Worm (Caenorhabditis elegans): ENCODE data around the gene Y7A5A.7.

Gene Y7A5A.7

DNA sequence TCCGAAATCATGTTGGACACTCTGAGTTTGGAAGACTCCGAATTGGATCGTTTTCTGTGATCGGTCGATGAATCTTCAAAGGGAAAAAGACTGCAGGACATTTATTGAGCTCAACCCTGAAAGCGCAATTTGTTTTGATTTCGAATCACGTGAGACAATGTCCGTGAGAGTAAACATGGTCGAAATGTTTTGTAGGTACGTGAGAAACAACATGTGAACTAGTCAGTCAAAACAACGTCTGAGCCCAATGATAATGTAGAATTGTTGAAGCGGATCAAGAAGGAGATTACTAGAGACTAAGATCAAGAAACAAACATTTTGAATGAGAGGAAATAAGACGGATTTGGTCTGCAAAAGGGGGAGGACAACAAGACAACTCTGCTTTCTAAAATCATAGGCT is at the start of gene Y7A5A.7:
Gene Y7A5A.7, minus strand, starts transcription at position 101 of the 400 bp plus-strand sequence.
- no peak for TF ChIP-seq hmbx-1 (tag; optimal IDR thresholded peaks at IDR 0.05)
- TF ChIP-seq tbx-11 (GFP tag; IDR thresholded peaks at IDR 0.05), result no peak
- no peak for TF ChIP-seq flt-1 (GFP tag; IDR thresholded peaks at IDR 0.05)
- TF ChIP-seq ceh-36 (tag; optimal IDR thresholded peaks at IDR 0.05), result no peak
- no peak for TF ChIP-seq scrt-1 (GFP tag; IDR thresholded peaks at IDR 0.05)
- TF ChIP-seq tra-4 (tag; optimal IDR thresholded peaks at IDR 0.05), result no peak
- TF ChIP-seq ceh-13 (GFP tag; optimal IDR thresholded peaks at IDR 0.05), result no peak
- no peak for TF ChIP-seq B0310.2 (tag; optimal IDR thresholded peaks at IDR 0.05)
- TF ChIP-seq ama-1 (optimal IDR thresholded peaks at IDR 0.05), result no peak
- TF ChIP-seq tbx-37 (GFP tag; conservative IDR thresholded peaks at IDR 0.05), result no peak

DNA sequence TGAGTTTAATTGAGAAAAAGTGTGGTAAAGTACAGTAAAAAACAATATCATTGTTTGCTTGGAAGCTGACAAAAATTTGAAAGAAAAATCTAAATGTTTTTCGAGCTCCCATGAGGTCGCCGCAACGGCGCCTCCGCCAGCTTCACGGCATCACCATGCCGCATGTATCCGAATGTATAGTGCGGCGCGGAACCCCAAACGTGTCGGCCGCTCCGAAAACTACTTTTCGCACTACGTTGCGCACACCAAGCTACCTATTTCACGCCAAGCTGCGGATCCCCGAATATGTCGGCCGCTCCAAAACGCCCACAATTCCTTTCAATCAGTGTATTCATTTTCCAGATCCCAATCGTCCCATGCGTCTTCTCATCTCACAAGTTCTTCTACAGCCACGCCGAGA is 47.0 kb upstream of the Y7A5A.7 start:
- TF ChIP-seq tbx-11 (GFP tag; IDR thresholded peaks at IDR 0.05) (no peak), hnd-1 (tag; optimal IDR thresholded peaks at IDR 0.05) (no peak), hmg-4 (GFP tag; optimal IDR thresholded peaks at IDR 0.05) (no peak), B0310.2 (tag; optimal IDR thresholded peaks at IDR 0.05) (no peak), tbx-37 (GFP tag; conservative IDR thresholded peaks at IDR 0.05) (no peak), ets-7 (tag; optimal IDR thresholded peaks at IDR 0.05) (no peak), aly-1 (tag; optimal IDR thresholded peaks at IDR 0.05) (no peak), flt-1 (GFP tag; IDR thresholded peaks at IDR 0.05) (no peak), tra-4 (tag; optimal IDR thresholded peaks at IDR 0.05) (no peak), scrt-1 (GFP tag; IDR thresholded peaks at IDR 0.05) (no peak), pes-1 (GFP tag; IDR thresholded peaks at IDR 0.05) (no peak), ceh-13 (GFP tag; optimal IDR thresholded peaks at IDR 0.05) (no peak), hmbx-1 (tag; optimal IDR thresholded peaks at IDR 0.05) (no peak), sea-1 (GFP tag; conservative IDR thresholded peaks at IDR 0.05) (no peak), ama-1 (optimal IDR thresholded peaks at IDR 0.05) (no peak), ceh-36 (tag; optimal IDR thresholded peaks at IDR 0.05) (no peak), F13C5.2 (tag; optimal IDR thresholded peaks at IDR 0.05) (no peak)

DNA sequence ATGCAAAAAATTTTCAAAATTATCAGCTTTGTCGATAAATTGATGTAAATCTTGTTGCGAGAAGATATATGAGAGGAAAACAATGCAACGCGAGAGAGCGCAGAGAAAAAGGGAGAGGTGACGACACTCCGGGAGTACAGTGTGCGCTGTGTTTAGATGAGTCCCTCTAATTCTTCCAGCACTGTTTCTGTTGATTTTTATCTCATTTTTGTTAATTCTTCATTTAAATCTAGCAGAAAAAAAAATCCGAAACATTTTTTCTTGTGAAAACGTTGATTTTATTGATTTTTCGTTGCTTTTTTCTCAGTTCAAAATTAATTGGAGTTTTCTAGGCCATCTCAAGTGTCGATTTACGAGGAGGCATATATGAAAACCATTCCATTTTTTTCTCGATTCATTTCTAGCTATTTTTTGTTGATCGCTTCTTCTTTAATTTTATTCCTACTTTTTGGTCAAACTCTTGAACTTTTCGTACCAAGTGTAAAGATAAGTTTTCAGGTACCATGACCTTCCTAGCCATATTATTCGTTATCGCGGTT is 45.5 kb upstream of the Y7A5A.7 start, which contains the start of gene acl-1:
Gene acl-1, plus strand, starts transcription at position 489 of the 539 bp plus-strand sequence.
- TF ChIP-seq tra-4 (tag; optimal IDR thresholded peaks at IDR 0.05), result no peak
- no peak for TF ChIP-seq pes-1 (GFP tag; IDR thresholded peaks at IDR 0.05)
- no peak for TF ChIP-seq tbx-11 (GFP tag; IDR thresholded peaks at IDR 0.05)
- no peak for TF ChIP-seq hmg-4 (GFP tag; optimal IDR thresholded peaks at IDR 0.05)
- no peak for TF ChIP-seq flt-1 (GFP tag; IDR thresholded peaks at IDR 0.05)
- TF ChIP-seq B0310.2 (tag; optimal IDR thresholded peaks at IDR 0.05), result no peak
- TF ChIP-seq tbx-37 (GFP tag; conservative IDR thresholded peaks at IDR 0.05), result 0 out of 2 replicates have a peak, but pooled peaks have one; percentile 36
- no peak for TF ChIP-seq ceh-13 (GFP tag; optimal IDR thresholded peaks at IDR 0.05)
- peak; percentile 23 for TF ChIP-seq F13C5.2 (tag; optimal IDR thresholded peaks at IDR 0.05)
- TF ChIP-seq ceh-36 (tag; optimal IDR thresholded peaks at IDR 0.05), result no peak
- no peak for TF ChIP-seq ama-1 (optimal IDR thresholded peaks at IDR 0.05)
- TF ChIP-seq aly-1 (tag; optimal IDR thresholded peaks at IDR 0.05), result no peak

DNA sequence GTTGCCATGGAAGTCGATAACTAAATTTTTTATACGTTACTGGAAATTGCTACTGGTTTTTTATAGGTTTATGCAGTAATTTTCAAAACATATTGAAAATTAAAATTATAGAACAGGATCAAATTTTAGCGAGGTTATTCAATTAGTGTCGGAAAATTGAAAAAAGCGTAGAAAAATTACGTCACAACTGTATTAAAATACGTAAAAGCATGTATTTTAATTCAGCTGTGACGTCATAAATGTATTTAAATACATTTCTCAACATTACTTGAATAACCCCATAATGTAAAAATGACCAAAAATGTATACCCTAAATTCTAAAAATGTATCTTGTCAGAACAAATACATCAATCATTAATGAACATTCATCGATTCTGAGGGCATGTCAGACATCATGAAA is 44.9 kb upstream of the Y7A5A.7 start:
- TF ChIP-seq hmg-4 (GFP tag; optimal IDR thresholded peaks at IDR 0.05), result no peak
- no peak for TF ChIP-seq pes-1 (GFP tag; IDR thresholded peaks at IDR 0.05)
- TF ChIP-seq flt-1 (GFP tag; IDR thresholded peaks at IDR 0.05), result no peak
- TF ChIP-seq F13C5.2 (tag; optimal IDR thresholded peaks at IDR 0.05), result no peak
- TF ChIP-seq hnd-1 (tag; optimal IDR thresholded peaks at IDR 0.05), result no peak
- TF ChIP-seq tbx-11 (GFP tag; IDR thresholded peaks at IDR 0.05), result no peak
- no peak for TF ChIP-seq B0310.2 (tag; optimal IDR thresholded peaks at IDR 0.05)
- TF ChIP-seq ets-7 (tag; optimal IDR thresholded peaks at IDR 0.05), result no peak
- no peak for TF ChIP-seq ceh-13 (GFP tag; optimal IDR thresholded peaks at IDR 0.05)
- no peak for TF ChIP-seq hmbx-1 (tag; optimal IDR thresholded peaks at IDR 0.05)
- TF ChIP-seq tbx-37 (GFP tag; conservative IDR thresholded peaks at IDR 0.05), result no peak
- TF ChIP-seq ceh-36 (tag; optimal IDR thresholded peaks at IDR 0.05), result no peak
- TF ChIP-seq scrt-1 (GFP tag; IDR thresholded peaks at IDR 0.05), result no peak
- TF ChIP-seq aly-1 (tag; optimal IDR thresholded peaks at IDR 0.05), result no peak
- TF ChIP-seq sea-1 (GFP tag; conservative IDR thresholded peaks at IDR 0.05), result no peak
- no peak for TF ChIP-seq tra-4 (tag; optimal IDR thresholded peaks at IDR 0.05)
- TF ChIP-seq ama-1 (optimal IDR thresholded peaks at IDR 0.05), result no peak

DNA sequence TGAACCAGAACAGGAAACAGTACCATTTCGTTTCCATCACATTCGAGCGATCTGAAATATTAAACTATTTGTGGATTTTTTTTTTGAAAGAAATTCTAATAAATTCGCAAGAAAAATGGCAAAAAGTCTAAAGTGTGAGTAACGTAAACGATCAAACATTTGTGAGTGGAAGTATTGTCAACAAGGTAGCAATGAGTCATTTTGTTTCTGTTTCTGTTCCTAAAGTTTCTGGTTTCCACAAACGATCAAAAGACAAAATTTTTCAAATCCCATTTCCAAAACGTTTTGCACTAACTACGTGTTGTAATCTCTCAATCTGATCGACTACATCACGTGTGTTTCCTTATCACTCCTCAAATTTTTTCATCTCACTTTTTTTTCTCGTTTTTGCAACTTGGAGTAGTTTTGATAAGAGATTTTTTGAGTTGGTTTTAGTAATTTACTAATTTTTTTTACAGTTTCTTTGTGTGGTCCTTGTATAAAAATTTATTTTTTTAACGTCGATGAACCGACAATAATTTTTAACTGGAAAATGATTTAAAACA is 43.6 kb upstream of the Y7A5A.7 start, which contains the start of gene F59F4.3:
Gene F59F4.3, minus strand, starts transcription at position 51 of the 545 bp plus-strand sequence.
- TF ChIP-seq hmg-4 (GFP tag; optimal IDR thresholded peaks at IDR 0.05) (no peak), tbx-11 (GFP tag; IDR thresholded peaks at IDR 0.05) (no peak), ets-7 (tag; optimal IDR thresholded peaks at IDR 0.05) (no peak), pes-1 (GFP tag; IDR thresholded peaks at IDR 0.05) (no peak)

DNA sequence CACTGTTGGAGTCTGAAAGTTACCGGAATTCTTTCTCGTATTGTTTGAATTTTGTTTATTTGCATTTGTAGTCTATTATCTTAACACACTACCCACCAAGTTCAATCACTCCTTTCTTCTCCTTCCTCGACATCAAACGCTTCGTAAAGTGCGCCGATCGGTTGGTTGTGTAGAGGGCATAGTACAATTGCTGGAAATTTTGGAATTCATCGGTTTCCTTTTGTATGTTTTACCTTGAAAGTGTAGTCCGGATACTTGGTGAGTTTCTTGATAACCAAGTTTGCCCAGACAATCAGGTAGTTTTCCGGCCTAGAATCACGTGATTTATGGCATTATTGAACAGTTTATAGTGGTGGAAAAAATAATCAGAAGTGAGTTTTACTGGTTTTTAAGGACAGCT is 42.6 kb upstream of the Y7A5A.7 start:
- TF ChIP-seq tra-4 (tag; optimal IDR thresholded peaks at IDR 0.05) (no peak), scrt-1 (GFP tag; IDR thresholded peaks at IDR 0.05) (no peak), aly-1 (tag; optimal IDR thresholded peaks at IDR 0.05) (no peak), hmg-4 (GFP tag; optimal IDR thresholded peaks at IDR 0.05) (no peak), ceh-36 (tag; optimal IDR thresholded peaks at IDR 0.05) (no peak), hmbx-1 (tag; optimal IDR thresholded peaks at IDR 0.05) (no peak), ama-1 (optimal IDR thresholded peaks at IDR 0.05) (no peak), ceh-13 (GFP tag; optimal IDR thresholded peaks at IDR 0.05) (no peak), pes-1 (GFP tag; IDR thresholded peaks at IDR 0.05) (no peak), flt-1 (GFP tag; IDR thresholded peaks at IDR 0.05) (no peak), tbx-11 (GFP tag; IDR thresholded peaks at IDR 0.05) (no peak), B0310.2 (tag; optimal IDR thresholded peaks at IDR 0.05) (no peak), sea-1 (GFP tag; conservative IDR thresholded peaks at IDR 0.05) (no peak), hnd-1 (tag; optimal IDR thresholded peaks at IDR 0.05) (no peak), tbx-37 (GFP tag; conservative IDR thresholded peaks at IDR 0.05) (no peak), ets-7 (tag; optimal IDR thresholded peaks at IDR 0.05) (no peak), F13C5.2 (tag; optimal IDR thresholded peaks at IDR 0.05) (no peak)

DNA sequence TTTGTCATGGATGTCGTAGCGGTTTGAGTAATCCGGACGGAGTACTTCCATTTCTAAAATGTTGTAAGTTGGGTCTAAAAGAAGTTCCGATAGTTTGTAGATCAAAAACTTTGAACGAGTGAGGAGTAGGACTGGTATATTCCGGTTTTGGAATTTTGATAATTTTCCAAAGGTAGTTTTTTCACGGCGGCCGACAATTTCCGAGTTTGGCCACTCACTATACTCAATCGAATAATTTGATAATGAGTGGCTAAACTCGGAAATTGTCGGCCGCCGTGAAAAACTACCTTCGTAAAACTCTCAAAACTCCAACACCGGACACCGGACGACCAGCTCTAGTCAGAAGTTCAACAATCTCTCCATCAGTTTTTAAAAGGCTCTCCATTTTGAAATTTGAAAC is 40.4 kb upstream of the Y7A5A.7 start:
- TF ChIP-seq hmbx-1 (tag; optimal IDR thresholded peaks at IDR 0.05) (no peak), B0310.2 (tag; optimal IDR thresholded peaks at IDR 0.05) (no peak), flt-1 (GFP tag; IDR thresholded peaks at IDR 0.05) (no peak), F13C5.2 (tag; optimal IDR thresholded peaks at IDR 0.05) (no peak), hnd-1 (tag; optimal IDR thresholded peaks at IDR 0.05) (no peak), tbx-37 (GFP tag; conservative IDR thresholded peaks at IDR 0.05) (no peak), hmg-4 (GFP tag; optimal IDR thresholded peaks at IDR 0.05) (no peak), sea-1 (GFP tag; conservative IDR thresholded peaks at IDR 0.05) (no peak), aly-1 (tag; optimal IDR thresholded peaks at IDR 0.05) (no peak), ceh-13 (GFP tag; optimal IDR thresholded peaks at IDR 0.05) (no peak), tbx-11 (GFP tag; IDR thresholded peaks at IDR 0.05) (no peak), ama-1 (optimal IDR thresholded peaks at IDR 0.05) (no peak), tra-4 (tag; optimal IDR thresholded peaks at IDR 0.05) (no peak), ceh-36 (tag; optimal IDR thresholded peaks at IDR 0.05) (no peak), scrt-1 (GFP tag; IDR thresholded peaks at IDR 0.05) (no peak), pes-1 (GFP tag; IDR thresholded peaks at IDR 0.05) (no peak), ets-7 (tag; optimal IDR thresholded peaks at IDR 0.05) (no peak)

Measured in whole organism, early embryonic.